Worm (Caenorhabditis elegans): ENCODE results near the gene srh-142.

srh-142 gene

DNA sequence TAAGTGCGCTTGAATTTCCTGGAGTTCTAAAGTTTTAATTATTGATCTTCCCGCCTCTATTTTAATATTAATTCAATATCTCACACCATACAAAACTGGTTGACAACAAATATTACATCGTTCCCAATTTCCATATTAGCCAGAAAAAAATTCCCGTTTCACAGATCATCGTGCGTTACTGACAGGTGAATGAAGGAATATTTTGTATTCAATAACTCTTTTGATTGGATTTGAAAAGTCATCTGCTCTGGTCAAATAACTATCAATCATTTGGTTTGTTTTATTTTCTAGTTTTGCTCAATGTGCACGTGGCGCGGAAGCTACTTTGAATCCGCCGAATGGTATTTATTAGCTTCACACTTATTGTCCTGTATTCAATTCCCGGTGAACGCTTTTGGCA, 22.9 kb upstream of the srh-142 start, which contains the start of gene srh-139:
srh-139 (plus strand) TSS at position 301 of the 400 bp plus-strand sequence.
- TF ChIP-seq die-1 (tag; optimal IDR thresholded peaks at IDR 0.05) (no peak), nfya-1 (tag; optimal IDR thresholded peaks at IDR 0.05; ENCODE audit: borderline replicate concordance, insufficient read depth) (no peak), madf-3 (GFP tag; IDR thresholded peaks at IDR 0.05) (no peak), tlf-1 (GFP tag; optimal IDR thresholded peaks at IDR 0.05) (no peak), mel-28 (tag; optimal IDR thresholded peaks at IDR 0.05; ENCODE audit: borderline replicate concordance) (no peak), nhr-120 (GFP tag; IDR thresholded peaks at IDR 0.05) (no peak), B0336.3 (GFP tag; IDR thresholded peaks at IDR 0.05) (no peak), pha-4 (tag; optimal IDR thresholded peaks at IDR 0.05) (no peak), sptf-2 (GFP tag; optimal IDR thresholded peaks at IDR 0.05) (no peak), egl-44 (GFP tag; IDR thresholded peaks at IDR 0.05) (no peak), B0035.1 (tag; optimal IDR thresholded peaks at IDR 0.05) (no peak), bed-1 (GFP tag; IDR thresholded peaks at IDR 0.05) (no peak), T26A5.8 (tag; optimal IDR thresholded peaks at IDR 0.05) (no peak), akir-1 (GFP tag; optimal IDR thresholded peaks at IDR 0.05) (no peak), nhr-179 (tag; optimal IDR thresholded peaks at IDR 0.05) (no peak)

ce11 chrV:16483044-16483443, 22.3 kb upstream of the srh-142 start, which contains the start of gene F57E7.2:
TSS of gene F57E7.2 (minus strand) at chrV:16483144.
- TF ChIP-seq nfyb-1 (GFP tag; IDR thresholded peaks at IDR 0.05) (no peak), ccch-3 (GFP tag; optimal IDR thresholded peaks at IDR 0.05) (no peak), attf-5 (GFP tag; optimal IDR thresholded peaks at IDR 0.05) (no peak), B0019.2 (GFP tag; conservative IDR thresholded peaks at IDR 0.05) (no peak), B0261.1 (tag; optimal IDR thresholded peaks at IDR 0.05) (no peak), attf-3 (GFP tag; conservative IDR thresholded peaks at IDR 0.05) (no peak), ztf-18 (tag; optimal IDR thresholded peaks at IDR 0.05) (no peak)

DNA sequence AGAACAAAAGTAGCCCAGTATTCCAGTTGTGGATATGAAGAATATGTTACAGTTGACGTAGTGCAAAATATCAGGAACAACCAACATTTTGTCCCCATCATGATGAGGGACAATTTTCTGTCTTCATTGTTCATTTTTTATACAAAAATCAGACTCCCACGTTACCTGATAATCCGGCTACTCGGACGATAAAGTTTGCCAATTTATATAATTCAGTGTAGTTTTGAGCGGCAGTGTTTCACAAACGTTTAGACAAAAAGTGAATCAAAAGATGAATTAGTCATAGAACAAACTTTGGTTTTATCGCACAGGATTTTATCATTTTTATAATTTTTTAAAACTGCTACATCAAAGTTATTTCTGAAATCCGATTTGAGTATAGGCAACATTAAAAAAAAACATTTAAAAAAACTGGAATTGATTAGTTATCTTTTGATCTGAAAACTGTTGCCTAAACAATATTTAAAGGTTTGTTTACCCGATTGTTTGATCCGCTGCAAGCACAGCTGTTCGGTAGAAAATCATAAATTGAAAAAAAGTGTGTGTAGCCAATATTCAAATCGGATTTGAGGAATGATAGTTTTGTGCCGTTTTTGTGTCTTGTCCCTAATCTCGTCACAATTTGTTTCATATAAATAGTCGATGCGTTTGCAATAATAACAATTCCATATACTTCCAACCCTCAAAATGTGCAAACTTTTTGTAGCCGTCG, 20.3 kb upstream of the srh-142 start, which contains the start of the genes F57E7.4 and spig-6:
F57E7.4 (minus strand) TSS at position 101 of the 712 bp plus-strand sequence.
spig-6 (plus strand) TSS at position 662 of the 712 bp plus-strand sequence.
- TF ChIP-seq F49E8.2 (tag; optimal IDR thresholded peaks at IDR 0.05; ENCODE audit: insufficient read depth) (no peak), nfyb-1 (GFP tag; IDR thresholded peaks at IDR 0.05) (no peak), die-1 (tag; optimal IDR thresholded peaks at IDR 0.05) (no peak), rcor-1 (GFP tag; IDR thresholded peaks at IDR 0.05) (no peak), madf-3 (GFP tag; IDR thresholded peaks at IDR 0.05) (no peak), snpc-1.3 (tag; optimal IDR thresholded peaks at IDR 0.05; ENCODE audit: insufficient read depth) (no peak), F57A8.1 (GFP tag; optimal IDR thresholded peaks at IDR 0.05) (no peak), hmg-1.2 (GFP tag; IDR thresholded peaks at IDR 0.05) (no peak), lin-40 (tag; optimal IDR thresholded peaks at IDR 0.05) (no peak)

- TF ChIP-seq tbp1 (GFP tag; optimal IDR thresholded peaks at IDR 0.05) (no peak), F22D6.2 (tag; optimal IDR thresholded peaks at IDR 0.05) (no peak), ztf-6 (GFP tag; IDR thresholded peaks at IDR 0.05) (no peak), B0261.1 (tag; optimal IDR thresholded peaks at IDR 0.05) (no peak), F10E7.11 (tag; optimal IDR thresholded peaks at IDR 0.05) (no peak), lin-54 (GFP tag; optimal IDR thresholded peaks at IDR 0.05) (no peak), tbx-9 (tag; optimal IDR thresholded peaks at IDR 0.05; ENCODE audit: borderline replicate concordance) (no peak), egl-18 (GFP tag; IDR thresholded peaks at IDR 0.05) (no peak), nhr-120 (GFP tag; IDR thresholded peaks at IDR 0.05) (no peak)
Observed at ce11 chrV:16479275-16479674, 18.5 kb upstream of the srh-142 start, which contains the start of gene T08G3.11. TSS of gene T08G3.11 (minus strand) at chrV:16479375.

Measured in whole organism, young adult.